Worm (Caenorhabditis elegans): ENCODE data around the gene T09F5.10.

The T09F5.10 gene

ce11 chrV:15189567-15189966 lies 9.7 kb downstream of the T09F5.10 start, which contains the start of gene cyn-3 (continued):
- TF ChIP-seq nhr-25 (tag; optimal IDR thresholded peaks at IDR 0.05; ENCODE audit: borderline replicate concordance, insufficient read depth) (peak; percentile 28), fkh-10 (GFP tag; optimal IDR thresholded peaks at IDR 0.05) (peak; percentile 81), dmd-8 (GFP tag; IDR thresholded peaks at IDR 0.05) (no peak), dmd-6 (GFP tag; IDR thresholded peaks at IDR 0.05) (peak; percentile 66), ztf-7 (tag; optimal IDR thresholded peaks at IDR 0.05) (peak; percentile 63), lin-39 (tag; optimal IDR thresholded peaks at IDR 0.05) (no peak), nhr-10 (tag; optimal IDR thresholded peaks at IDR 0.05) (no peak), zip-11 (GFP tag; IDR thresholded peaks at IDR 0.05) (no peak), spr-3 (GFP tag; optimal IDR thresholded peaks at IDR 0.05) (no peak), ceh-62 (tag; optimal IDR thresholded peaks at IDR 0.05) (no peak), nhr-237 (tag; optimal IDR thresholded peaks at IDR 0.05) (no peak), lin-38 (GFP tag; IDR thresholded peaks at IDR 0.05) (peak; percentile 98), ceh-82 (tag; optimal IDR thresholded peaks at IDR 0.05) (no peak), hlh-30 (tag; optimal IDR thresholded peaks at IDR 0.05; ENCODE audit: insufficient read depth) (peak; percentile 79), lir-3 (tag; optimal IDR thresholded peaks at IDR 0.05) (no peak), set-16 (GFP tag; IDR thresholded peaks at IDR 0.05) (no peak), ama-1 (optimal IDR thresholded peaks at IDR 0.05) (peak; percentile 2), lin-1 (GFP tag; IDR thresholded peaks at IDR 0.05) (no peak), arid-1 (GFP tag; conservative IDR thresholded peaks at IDR 0.05) (peak; percentile 71), F37D6.2 (tag; optimal IDR thresholded peaks at IDR 0.05) (peak; percentile 45), aha-1 (tag) (peak; percentile 18)

- TF ChIP-seq lin-15B (tag; optimal IDR thresholded peaks at IDR 0.05) (peak; percentile 34), snpc-4 (tag; optimal IDR thresholded peaks at IDR 0.05) (no peak), lin-38 (GFP tag; IDR thresholded peaks at IDR 0.05) (peak; percentile 96), lim-7 (GFP tag; IDR thresholded peaks at IDR 0.05) (peak; percentile 98), egl-43 (GFP tag; IDR thresholded peaks at IDR 0.05) (peak; percentile 99), cey-2 (tag; optimal IDR thresholded peaks at IDR 0.05; ENCODE audit: borderline replicate concordance, insufficient read depth) (no peak), skn-1 (tag; optimal IDR thresholded peaks at IDR 0.05) (no peak), zag-1 (tag; optimal IDR thresholded peaks at IDR 0.05) (no peak), gei-8 (GFP tag; optimal IDR thresholded peaks at IDR 0.05) (peak; percentile 97), dmd-8 (GFP tag; IDR thresholded peaks at IDR 0.05) (peak; percentile 99), lsy-2 (tag; optimal IDR thresholded peaks at IDR 0.05) (peak in 1 of 2 experiments; percentile 79), duxl-1 (tag; optimal IDR thresholded peaks at IDR 0.05; ENCODE audit: poor library complexity) (peak; percentile 84), F26F4.8 (GFP tag; conservative IDR thresholded peaks at IDR 0.05) (peak; percentile 99), madf-9 (GFP tag; conservative IDR thresholded peaks at IDR 0.05) (peak; percentile 91), nhr-102 (tag; optimal IDR thresholded peaks at IDR 0.05) (peak; percentile 93), ztf-7 (tag; optimal IDR thresholded peaks at IDR 0.05) (peak; percentile 42), lin-1 (GFP tag; IDR thresholded peaks at IDR 0.05) (peak; percentile 96), rbr-2 (tag; optimal IDR thresholded peaks at IDR 0.05) (peak; percentile 80), hlh-30 (tag; optimal IDR thresholded peaks at IDR 0.05; ENCODE audit: insufficient read depth) (peak; percentile 78), unc-130 (GFP tag; optimal IDR thresholded peaks at IDR 0.05) (peak; percentile 92), dmd-9 (GFP tag; IDR thresholded peaks at IDR 0.05) (peak; percentile 87), ceh-28 (tag; optimal IDR thresholded peaks at IDR 0.05) (no peak), zip-2 (tag; optimal IDR thresholded peaks at IDR 0.05) (peak; percentile 45), hlh-11 (tag; optimal IDR thresholded peaks at IDR 0.05) (peak; percentile 76), Y48G9A.11 (GFP tag; IDR thresholded peaks at IDR 0.05) (peak; percentile 91), dve-1 (tag; optimal IDR thresholded peaks at IDR 0.05; ENCODE audit: insufficient read depth) (peak; percentile 93), ceh-44 (GFP tag; IDR thresholded peaks at IDR 0.05) (peak; percentile 95), unc-39 (tag; optimal IDR thresholded peaks at IDR 0.05) (no peak), Y105C5A.15 (GFP tag; IDR thresholded peaks at IDR 0.05) (peak; percentile 94), set-16 (GFP tag; IDR thresholded peaks at IDR 0.05) (peak; percentile 85), daf-16 (GFP tag; optimal IDR thresholded peaks at IDR 0.05) (peak; percentile 88 to 98), daf-16 (tag; optimal IDR thresholded peaks at IDR 0.05) (peak; percentile 84), arid-1 (GFP tag; conservative IDR thresholded peaks at IDR 0.05) (peak; percentile 97), vab-7 (GFP tag; IDR thresholded peaks at IDR 0.05) (peak; percentile 98), aha-1 (tag) (peak; percentile 98), T26A8.4 (GFP tag; IDR thresholded peaks at IDR 0.05) (peak; percentile 94), egl-27 (tag; optimal IDR thresholded peaks at IDR 0.05) (no peak)
Observed at ce11 chrV:15190903-15191302, 11.0 kb downstream of the T09F5.10 start, which contains the start of gene Y75B12B.11. Gene Y75B12B.11 (plus strand): TSS chrV:15191296.
